Fruit fly (Drosophila melanogaster) whole organism, embryonic: ENCODE results near the gene CG32448.
A peak's percentile ranks its signal among the peaks of the same experiment; 100 is the strongest.

Experiments
- BEAF-32 ChIP-seq: fragments of 200-800 bp; sonication (Bioruptor generic); optimal IDR thresholded peaks from 3 replicates; lab custom pipeline; 2017; ENCODE audit warnings: missing biosample characterization, missing genetic modification characterization, mild to moderate bottlenecking, moderate library complexity, missing genetic modification reagents
- BtbVII ChIP-seq: fragments of 200-800 bp; sonication (Bioruptor generic); optimal IDR thresholded peaks from 3 replicates; lab custom pipeline; 2017; ENCODE audit warnings: missing biosample characterization, mild to moderate bottlenecking, missing genetic modification characterization
- CG1024 ChIP-seq: fragments of 200-800 bp; sonication (Bioruptor generic); IDR thresholded peaks from 2 replicates; pipeline ENCODE4 v1.3.6; 2022; ENCODE audit warnings: missing biosample characterization, missing genetic modification characterization
- CG10267 ChIP-seq: fragments of 200-800 bp; sonication (Bioruptor generic); optimal IDR thresholded peaks from 2 replicates; lab custom pipeline; 2018; ENCODE audit warnings: missing biosample characterization, mild to moderate bottlenecking, missing genetic modification characterization, moderate library complexity
- CG10366 ChIP-seq: fragments of 200-800 bp; sonication (Bioruptor generic); IDR thresholded peaks from 2 replicates; pipeline ENCODE4 v1.3.6; 2022; ENCODE audit warnings: missing biosample characterization, missing genetic modification characterization
- CG10543 ChIP-seq: fragments of 200-800 bp; sonication (Bioruptor generic); optimal IDR thresholded peaks from 3 replicates; lab custom pipeline; 2017; ENCODE audit warnings: missing biosample characterization, mild to moderate bottlenecking, missing genetic modification characterization, moderate library complexity
- CG11398 ChIP-seq: fragments of 200-800 bp; sonication (Bioruptor generic); optimal IDR thresholded peaks from 2 replicates; lab custom pipeline; 2016; ENCODE audit warnings: missing biosample characterization, missing genetic modification characterization
- CG12219 ChIP-seq: fragments of 200-800 bp; sonication (Bioruptor generic); optimal IDR thresholded peaks from 3 replicates; lab custom pipeline; 2018; ENCODE audit warnings: missing biosample characterization, mild to moderate bottlenecking, missing genetic modification characterization
- CG13287 ChIP-seq: fragments of 200-800 bp; sonication (Bioruptor generic); IDR thresholded peaks from 2 replicates; pipeline ENCODE4 v1.3.6; 2022; ENCODE audit warnings: missing biosample characterization, missing genetic modification characterization; ENCODE audit not compliant: partially characterized antibody
- CG13624 ChIP-seq: fragments of 200-800 bp; sonication (Bioruptor generic); optimal IDR thresholded peaks from 2 replicates; lab custom pipeline; 2016; ENCODE audit warnings: missing biosample characterization, missing genetic modification characterization
- CG14014 ChIP-seq: fragments of 200-800 bp; sonication (Bioruptor generic); IDR thresholded peaks from 2 replicates; pipeline ENCODE4 v1.3.6; 2022; ENCODE audit warnings: missing biosample characterization, missing genetic modification characterization
- CG14710 ChIP-seq: fragments of 200-800 bp; sonication (Bioruptor generic); optimal IDR thresholded peaks from 3 replicates; lab custom pipeline; 2019; ENCODE audit warnings: missing biosample characterization, mild to moderate bottlenecking, missing genetic modification characterization, moderate library complexity
- CG17361 ChIP-seq: fragments of 200-800 bp; sonication (Bioruptor generic); IDR thresholded peaks from 3 replicates; pipeline ENCODE4 v1.3.6; 2022; ENCODE audit warnings: missing biosample characterization, missing genetic modification characterization
- CG18599 ChIP-seq: fragments of 200-800 bp; sonication (Bioruptor generic); optimal IDR thresholded peaks from 3 replicates; lab custom pipeline; 2017; ENCODE audit warnings: missing biosample characterization, missing genetic modification characterization, mild to moderate bottlenecking, moderate library complexity, missing genetic modification reagents
- CG30020 ChIP-seq: fragments of 200-800 bp; optimal IDR thresholded peaks from 2 replicates; lab custom pipeline; 2019; ENCODE audit warnings: missing biosample characterization, mild to moderate bottlenecking, missing genetic modification characterization, moderate library complexity
- CG31441 ChIP-seq: fragments of 200-800 bp; sonication (Bioruptor generic); IDR thresholded peaks from 2 replicates; pipeline ENCODE4 v1.3.6; 2022; ENCODE audit warnings: missing biosample characterization, missing genetic modification characterization
- CG34224 ChIP-seq: fragments of 200-800 bp; sonication (Bioruptor generic); IDR thresholded peaks from 3 replicates; pipeline ENCODE4 v1.3.6; 2022; ENCODE audit warnings: missing biosample characterization, missing genetic modification characterization; ENCODE audit not compliant: partially characterized antibody
- CG3847 ChIP-seq: fragments of 200-800 bp; sonication (Bioruptor generic); IDR thresholded peaks from 2 replicates; pipeline ENCODE4 v1.3.6; 2022; ENCODE audit warnings: missing biosample characterization, missing genetic modification characterization
- CG42726 ChIP-seq: fragments of 200-800 bp; sonication (Bioruptor generic); IDR thresholded peaks from 2 replicates; pipeline ENCODE4 v1.3.6; 2022; ENCODE audit warnings: missing biosample characterization, missing genetic modification characterization; ENCODE audit not compliant: partially characterized antibody
- CG7786 ChIP-seq: fragments of 200-800 bp; sonication (Bioruptor generic); optimal IDR thresholded peaks from 2 replicates; lab custom pipeline; 2016; ENCODE audit warnings: missing biosample characterization, missing genetic modification characterization
- CG8290 ChIP-seq, 3 experiments: fragments of 200-800 bp; sonication (Bioruptor generic); optimal IDR thresholded peaks; 2 replicates each; lab custom pipeline; 2016 to 2019; ENCODE audit warnings: missing biosample characterization in 3 of 3, missing genetic modification characterization in 3 of 3, mild to moderate bottlenecking in 2 of 3, moderate library complexity in 1 of 3
- CG8478 ChIP-seq: fragments of >200 bp; optimal IDR thresholded peaks from 2 replicates; lab custom pipeline; 2018
- CG8924 ChIP-seq: fragments of 200-800 bp; optimal IDR thresholded peaks from 3 replicates; lab custom pipeline; 2019; ENCODE audit warnings: missing biosample characterization, mild to moderate bottlenecking, missing genetic modification characterization, moderate library complexity
- CG9797 ChIP-seq: fragments of 200-800 bp; sonication (Bioruptor generic); optimal IDR thresholded peaks from 3 replicates; lab custom pipeline; 2018; ENCODE audit warnings: missing biosample characterization, mild to moderate bottlenecking, missing genetic modification characterization
- CHES-1-like ChIP-seq: fragments of 200-800 bp; sonication (Bioruptor generic); optimal IDR thresholded peaks from 2 replicates; lab custom pipeline; 2016; ENCODE audit warnings: missing biosample characterization, missing genetic modification characterization
- CoRest ChIP-seq: fragments of 200-800 bp; sonication (Bioruptor generic); optimal IDR thresholded peaks from 3 replicates; lab custom pipeline; 2018; ENCODE audit warnings: missing biosample characterization, mild to moderate bottlenecking, missing genetic modification characterization, moderate library complexity
- CrebB ChIP-seq: fragments of 200-800 bp; sonication (Bioruptor generic); optimal IDR thresholded peaks from 3 replicates; lab custom pipeline; 2018; ENCODE audit warnings: missing biosample characterization, mild to moderate bottlenecking, missing genetic modification characterization
- D19A ChIP-seq: fragments of 200-800 bp; optimal IDR thresholded peaks from 3 replicates; lab custom pipeline; 2019; ENCODE audit warnings: missing biosample characterization, mild to moderate bottlenecking, missing genetic modification characterization, moderate library complexity
- Dbx ChIP-seq: fragments of 200-800 bp; sonication (Bioruptor generic); IDR thresholded peaks from 3 replicates; pipeline ENCODE4 v1.3.6; 2022; ENCODE audit warnings: missing biosample characterization, missing genetic modification characterization
- Doc3 ChIP-seq: fragments of 200-800 bp; sonication (Bioruptor generic); IDR thresholded peaks from 3 replicates; pipeline ENCODE4 v1.3.6; 2022; ENCODE audit warnings: missing biosample characterization, missing genetic modification characterization; ENCODE audit not compliant: partially characterized antibody
- ERR ChIP-seq: fragments of 200-800 bp; sonication (Bioruptor generic); optimal IDR thresholded peaks from 2 replicates; lab custom pipeline; 2016; ENCODE audit warnings: missing biosample characterization, missing genetic modification characterization
- Fer2 ChIP-seq: fragments of 200-800 bp; sonication (Bioruptor generic); optimal IDR thresholded peaks from 2 replicates; lab custom pipeline; 2018; ENCODE audit warnings: missing biosample characterization, mild to moderate bottlenecking, missing genetic modification characterization, moderate library complexity
- HmgZ ChIP-seq: fragments of 200-800 bp; sonication (Bioruptor generic); optimal IDR thresholded peaks from 2 replicates; lab custom pipeline; 2018; ENCODE audit warnings: missing biosample characterization, mild to moderate bottlenecking, missing genetic modification characterization
- Hr78 ChIP-seq, 2 experiments: fragments of 200-800 bp in 1 of 2; fragments of >200 bp in 1 of 2; sonication (Bioruptor generic) in 1 of 2; optimal IDR thresholded peaks; 2 replicates each; lab custom pipeline; 2017 to 2019; ENCODE audit warnings: missing biosample characterization in 2 of 2, missing genetic modification characterization in 2 of 2, mild to moderate bottlenecking in 1 of 2, moderate library complexity in 1 of 2
- Oli ChIP-seq: fragments of 200-800 bp; sonication (Bioruptor generic); optimal IDR thresholded peaks from 2 replicates; lab custom pipeline; 2018; ENCODE audit warnings: missing biosample characterization, mild to moderate bottlenecking, missing genetic modification characterization, moderate library complexity
- Pdp1 ChIP-seq, 2 experiments: fragments of 200-800 bp; sonication (Bioruptor generic); optimal IDR thresholded peaks; 3 replicates each; lab custom pipeline; 2016; ENCODE audit warnings: missing biosample characterization in 2 of 2, missing genetic modification characterization in 2 of 2, mild to moderate bottlenecking in 1 of 2, moderate library complexity in 1 of 2
- Scr ChIP-seq: fragments of 200-800 bp; sonication (Bioruptor generic); IDR thresholded peaks from 2 replicates; pipeline ENCODE4 v1.3.6; 2022; ENCODE audit warnings: missing biosample characterization, missing genetic modification characterization; ENCODE audit not compliant: partially characterized antibody
- Xrp1 ChIP-seq: fragments of 200-800 bp; sonication (Bioruptor generic); IDR thresholded peaks from 2 replicates; pipeline ENCODE4 v1.3.6; 2022; ENCODE audit warnings: missing biosample characterization, missing genetic modification characterization
- ci ChIP-seq: fragments of 200-800 bp; sonication (Bioruptor generic); IDR thresholded peaks from 3 replicates; pipeline ENCODE4 v1.3.6; 2022; ENCODE audit warnings: missing biosample characterization, missing genetic modification characterization
- dpn ChIP-seq, 2 experiments: fragments of 200-800 bp; sonication (Bioruptor generic); optimal IDR thresholded peaks; 3 replicates each; lab custom pipeline; 2016; ENCODE audit warnings: missing biosample characterization in 2 of 2, missing genetic modification characterization in 2 of 2
- fu2 ChIP-seq: fragments of 200-800 bp; sonication (Bioruptor generic); optimal IDR thresholded peaks from 2 replicates; lab custom pipeline; 2016; ENCODE audit warnings: missing biosample characterization, missing genetic modification characterization
- her ChIP-seq: fragments of 200-800 bp; sonication (Bioruptor generic); optimal IDR thresholded peaks from 2 replicates; lab custom pipeline; 2016; ENCODE audit warnings: missing biosample characterization, missing genetic modification characterization
- jing ChIP-seq: fragments of 200-800 bp; sonication (Bioruptor generic); optimal IDR thresholded peaks from 2 replicates; lab custom pipeline; 2018; ENCODE audit warnings: missing biosample characterization, mild to moderate bottlenecking, missing genetic modification characterization
- mam ChIP-seq: fragments of 200-800 bp; sonication (Bioruptor generic); optimal IDR thresholded peaks from 3 replicates; lab custom pipeline; 2016; ENCODE audit warnings: missing biosample characterization, missing genetic modification characterization
- otp ChIP-seq: fragments of 200-800 bp; sonication (Bioruptor generic); IDR thresholded peaks from 3 replicates; pipeline ENCODE4, ENCODE4 v1.3.6; 2022; ENCODE audit warnings: missing biosample characterization, missing genetic modification characterization
- phol ChIP-seq: fragments of 200-800 bp; sonication (Bioruptor generic); optimal IDR thresholded peaks from 3 replicates; lab custom pipeline; 2018; ENCODE audit warnings: missing biosample characterization, mild to moderate bottlenecking, missing genetic modification characterization, moderate library complexity
- stwl ChIP-seq: fragments of 200-800 bp; sonication (Bioruptor generic); optimal IDR thresholded peaks from 3 replicates; lab custom pipeline; 2018; ENCODE audit warnings: missing biosample characterization, mild to moderate bottlenecking, missing genetic modification characterization, moderate library complexity
- wek ChIP-seq: fragments of 200-800 bp; sonication (Bioruptor generic); optimal IDR thresholded peaks from 3 replicates; lab custom pipeline; 2018; ENCODE audit warnings: missing biosample characterization, mild to moderate bottlenecking, missing genetic modification characterization, moderate library complexity
- yki ChIP-seq: fragments of >200 bp; optimal IDR thresholded peaks from 3 replicates; lab custom pipeline; 2018

Gene CG32448

DNA sequence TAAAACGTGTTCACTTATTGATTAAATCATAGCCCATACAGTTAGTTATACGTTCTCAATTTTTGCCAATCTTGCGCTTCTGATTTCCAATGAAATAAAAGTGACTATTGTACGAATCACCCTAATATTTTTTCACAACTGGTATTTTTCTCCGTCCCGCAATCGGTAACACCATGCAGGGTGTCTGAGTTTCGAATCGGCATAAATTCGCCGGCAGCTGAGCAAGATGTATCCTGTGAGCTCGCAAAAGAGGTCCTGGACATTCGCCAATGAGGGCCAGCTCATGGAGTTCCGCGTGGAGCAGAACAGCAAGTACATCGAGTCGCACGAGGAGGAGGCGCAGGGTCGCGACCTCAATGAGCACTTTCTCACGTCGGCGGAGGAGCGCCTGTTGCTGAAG is 6.5 kb downstream of the CG32448 start, which contains the start of gene CycH (continued):
- peak; percentile 25 for TF ChIP-seq CG13287
- TF ChIP-seq her (GFP tag; lab: Kevin White, UChicago): peak; percentile 46
- TF ChIP-seq CG8478 (lab: Kevin White, UChicago): no peak
- TF ChIP-seq CG17361 (GFP tag; lab: Robert Waterston, UW): 0 out of 3 replicates have a peak, but pooled peaks have one; percentile 40
- peak; percentile 13 for TF ChIP-seq CG11398 (GFP tag; lab: Kevin White, UChicago)
- 0 out of 3 replicates have a peak, but pooled peaks have one; percentile 10 for TF ChIP-seq otp
- TF ChIP-seq ci (GFP tag; lab: Robert Waterston, UW): no peak
- TF ChIP-seq Xrp1 (GFP tag; lab: Robert Waterston, UW): 0 out of 2 replicates have a peak, but pooled peaks have one; percentile 16
- peak; percentile 32 for TF ChIP-seq D19A (tag; lab: Kevin White, UChicago)
- no peak for TF ChIP-seq jing (GFP tag; lab: Kevin White, UChicago)
- TF ChIP-seq CG3847 (GFP tag; lab: Robert Waterston, UW): peak; percentile 18; the same call in 1 of the 2 replicates
- TF ChIP-seq CHES-1-like (GFP tag; lab: Kevin White, UChicago): peak; percentile 25
- TF ChIP-seq stwl (tag; lab: Kevin White, UChicago): peak; percentile 63
- TF ChIP-seq HmgZ (tag; lab: Kevin White, UChicago): peak; percentile 57
- TF ChIP-seq CG12219 (GFP tag; lab: Kevin White, UChicago): no peak
- no peak for TF ChIP-seq CG18599 (GFP tag; lab: Kevin White, UChicago)
- 0 out of 2 replicates have a peak, but pooled peaks have one; percentile 41 for TF ChIP-seq CG1024 (GFP tag; lab: Robert Waterston, UW)
- peak; percentile 7 to 63 for TF ChIP-seq dpn (GFP tag; optimal IDR thresholded peaks at IDR 0.05; lab: Kevin White, UChicago)
- TF ChIP-seq CG8290 (GFP tag; optimal IDR thresholded peaks at IDR 0.05; lab: Kevin White, UChicago): peak; percentile 5
- TF ChIP-seq CG8290 (tag; optimal IDR thresholded peaks at IDR 0.05; lab: Kevin White, UChicago): no peak
- no peak for TF ChIP-seq ERR (GFP tag; lab: Kevin White, UChicago)
- peak; percentile 34 for TF ChIP-seq Pdp1 (GFP tag; optimal IDR thresholded peaks at IDR 0.05; lab: Kevin White, UChicago)
- no peak for TF ChIP-seq Oli
- peak; percentile 97 for TF ChIP-seq wek (GFP tag; lab: Kevin White, UChicago)
- TF ChIP-seq mam (GFP tag; lab: Kevin White, UChicago): peak; percentile 48
- no peak for TF ChIP-seq CG10543 (GFP tag; lab: Kevin White, UChicago)
- peak; percentile 23 for TF ChIP-seq BEAF-32
- 0 out of 2 replicates have a peak, but pooled peaks have one; percentile 36 for TF ChIP-seq CG42726 (GFP tag; lab: Robert Waterston, UW)
- peak; percentile 51 for TF ChIP-seq CG10267 (tag; lab: Kevin White, UChicago)
- TF ChIP-seq CoRest (tag; lab: Kevin White, UChicago): peak; percentile 36
- TF ChIP-seq CG31441 (GFP tag; lab: Robert Waterston, UW): peak; percentile 77
- peak; percentile 2 for TF ChIP-seq CrebB (tag; lab: Kevin White, UChicago)
- TF ChIP-seq CG14710 (tag; lab: Kevin White, UChicago): peak; percentile 43
- peak; percentile 48; the same call in 1 of the 2 replicates for TF ChIP-seq CG14014
- TF ChIP-seq Doc3 (GFP tag; lab: Robert Waterston, UW): no peak
- peak; percentile 21 for TF ChIP-seq fu2 (GFP tag; lab: Kevin White, UChicago)
- peak; percentile 71 for TF ChIP-seq CG9797 (GFP tag; lab: Kevin White, UChicago)
- peak; percentile 32 for TF ChIP-seq CG7786
- peak; percentile 8 for TF ChIP-seq Fer2 (tag; lab: Kevin White, UChicago)
- 0 out of 3 replicates have a peak, but pooled peaks have one; percentile 27 for TF ChIP-seq Dbx
- peak; percentile 32; the same call in 1 of the 2 replicates for TF ChIP-seq CG10366 (GFP tag; lab: Robert Waterston, UW)
- peak; percentile 45 for TF ChIP-seq phol (tag; lab: Kevin White, UChicago)
- TF ChIP-seq Scr: no peak
- TF ChIP-seq CG30020 (tag; lab: Kevin White, UChicago): peak; percentile 56
- no peak for TF ChIP-seq BtbVII (GFP tag; lab: Kevin White, UChicago)
- TF ChIP-seq CG13624 (GFP tag; lab: Kevin White, UChicago): peak; percentile 47
- no peak for TF ChIP-seq yki (lab: Kevin White, UChicago)
- peak; percentile 38 for TF ChIP-seq CG8924 (tag; lab: Kevin White, UChicago)
- peak in 1 of 2 experiments; percentile 26 for TF ChIP-seq Hr78 (GFP tag; optimal IDR thresholded peaks at IDR 0.05; lab: Kevin White, UChicago)
- no peak for TF ChIP-seq CG34224 (GFP tag; lab: Robert Waterston, UW)
